Worm (Caenorhabditis elegans) whole organism, L4 larva: ENCODE measurements around the gene C12D8.21.

Experiments
- T26A8.4 ChIP-seq: fragments of 200-800 bp; sonication (Bioruptor generic); IDR thresholded peaks from 2 replicates; pipeline ENCODE4 v1.3.6; 2022; ENCODE audit warnings: missing genetic modification characterization, missing compliant biosample characterization
- aha-1 ChIP-seq: fragments of 150-350 bp; peaks from one replicate; lab custom pipeline; 2014; ENCODE audit warnings: missing biosample characterization, missing genetic modification characterization
- ces-1 ChIP-seq: fragments of 150-350 bp; sonication (generic microtip); optimal IDR thresholded peaks from 4 replicates; lab custom pipeline; 2014; ENCODE audit warnings: missing biosample characterization, missing genetic modification reagents, missing genetic modification characterization
- jun-1 ChIP-seq: fragments of 150-350 bp; optimal IDR thresholded peaks from 2 replicates; lab custom pipeline; 2014; ENCODE audit warnings: missing biosample characterization, missing genetic modification reagents, missing genetic modification characterization
- lin-29 ChIP-seq: fragments of 200-800 bp; sonication (Bioruptor generic); IDR thresholded peaks from 2 replicates; pipeline ENCODE4 v1.3.6; 2022; ENCODE audit warnings: missing genetic modification reagents, missing genetic modification characterization, missing compliant biosample characterization
- nhr-237 ChIP-seq: sonication (generic microtip); optimal IDR thresholded peaks from 2 replicates; lab custom pipeline; 2017; ENCODE audit warnings: missing biosample characterization, missing genetic modification characterization
- nhr-28 ChIP-seq: fragments of 150-350 bp; optimal IDR thresholded peaks from 2 replicates; lab custom pipeline; 2014; ENCODE audit warnings: missing biosample characterization, missing genetic modification characterization
- nhr-76 ChIP-seq: fragments of 150-350 bp; optimal IDR thresholded peaks from 2 replicates; lab custom pipeline; 2014; ENCODE audit warnings: missing biosample characterization, missing genetic modification characterization
- pha-4 ChIP-seq, 2 experiments: fragments of 150-350 bp in 1 of 2; fragments of 200-800 bp in 1 of 2; sonication (Bioruptor generic) in 1 of 2; IDR thresholded peaks in 1 of 2; optimal IDR thresholded peaks in 1 of 2; 2 replicates each; pipeline versions ENCODE4 v1.3.6 to Lab custom; 2014 to 2022; ENCODE audit warnings: missing genetic modification characterization in 2 of 2, missing genetic modification reagents in 2 of 2, missing biosample characterization in 1 of 2, missing compliant biosample characterization in 1 of 2
- saeg-2 ChIP-seq: fragments of 200-800 bp; sonication (Bioruptor generic); IDR thresholded peaks from 2 replicates; pipeline ENCODE4 v1.3.6; 2022; ENCODE audit warnings: missing genetic modification reagents, missing genetic modification characterization, missing compliant biosample characterization
- snpc-4 ChIP-seq: fragments of 150-350 bp; optimal IDR thresholded peaks from 2 replicates; lab custom pipeline; 2014; ENCODE audit warnings: missing biosample characterization, missing genetic modification characterization
- spr-1 ChIP-seq: sonication (generic microtip); optimal IDR thresholded peaks from 2 replicates; lab custom pipeline; 2016; ENCODE audit warnings: mild to moderate bottlenecking, missing genetic modification characterization, missing compliant biosample characterization
- spr-3 ChIP-seq: fragments of 200-800 bp; sonication (Bioruptor generic); optimal IDR thresholded peaks from 2 replicates; lab custom pipeline; 2018; ENCODE audit warnings: mild to moderate bottlenecking, missing genetic modification characterization, missing compliant biosample characterization
- vab-7 ChIP-seq: fragments of 200-800 bp; sonication (Bioruptor generic); IDR thresholded peaks from 2 replicates; pipeline ENCODE4 v1.3.6; 2022; ENCODE audit warnings: missing genetic modification reagents, missing genetic modification characterization, missing compliant biosample characterization

- no peak for TF ChIP-seq nhr-76 (tag; lab: Kevin White, UChicago)
- no peak for TF ChIP-seq nhr-237 (tag; lab: Kevin White, UChicago)
- peak; percentile 47 for TF ChIP-seq nhr-28 (tag; lab: Kevin White, UChicago)
- TF ChIP-seq pha-4 (GFP tag; IDR thresholded peaks at IDR 0.05; lab: Robert Waterston, UW) = no peak
- TF ChIP-seq pha-4 (tag; optimal IDR thresholded peaks at IDR 0.05; lab: Kevin White, UChicago) = no peak
- no peak for TF ChIP-seq saeg-2
- TF ChIP-seq spr-3 = no peak
- TF ChIP-seq lin-29 (GFP tag; lab: Robert Waterston, UW) = no peak
- no peak for TF ChIP-seq spr-1
- no peak for TF ChIP-seq snpc-4 (tag; lab: Kevin White, UChicago)
- no peak for TF ChIP-seq aha-1 (tag; lab: Kevin White, UChicago)
- TF ChIP-seq T26A8.4 (GFP tag; lab: Robert Waterston, UW) = no peak
- TF ChIP-seq vab-7 (GFP tag; lab: Robert Waterston, UW) = no peak
- TF ChIP-seq ces-1 = no peak
- no peak for TF ChIP-seq jun-1
Observed at ce11 chrV:10204863-10205338, 36.1 kb downstream of the C12D8.21 start, which contains the start of the genes ZK856.19 and ZK856.11.
